Fruit fly (Drosophila melanogaster): Measurements from ENCODE around the gene mRpL44.

Gene mRpL44

dm6 chr3R:5463199-5463949 is 7.1 kb downstream of the mRpL44 start (continued):
- TF ChIP-seq Dek (tag; optimal IDR thresholded peaks at IDR 0.05) (no peak), klu (GFP tag; IDR thresholded peaks at IDR 0.05) (no peak), repo (GFP tag; optimal IDR thresholded peaks at IDR 0.05) (no peak), bigmax (GFP tag; optimal IDR thresholded peaks at IDR 0.05) (no peak), CG2120 (GFP tag; optimal IDR thresholded peaks at IDR 0.05) (no peak), crp (GFP tag; optimal IDR thresholded peaks at IDR 0.05) (peak; percentile 67 to 94), Gug (GFP tag; IDR thresholded peaks at IDR 0.05) (no peak), Kr (GFP tag; optimal IDR thresholded peaks at IDR 0.05) (no peak), ash1 (GFP tag; optimal IDR thresholded peaks at IDR 0.05) (no peak), CG3995 (GFP tag; optimal IDR thresholded peaks at IDR 0.05) (no peak), CG9817 (tag; optimal IDR thresholded peaks at IDR 0.05) (no peak), Bteb2 (GFP tag; optimal IDR thresholded peaks at IDR 0.05) (no peak), E2f1 (GFP tag; IDR thresholded peaks at IDR 0.05) (no peak; the same call in 1 of the 2 replicates), disco-r (GFP tag; optimal IDR thresholded peaks at IDR 0.05) (no peak), phol (tag; optimal IDR thresholded peaks at IDR 0.05) (peak; percentile 68), CG17568 (GFP tag; optimal IDR thresholded peaks at IDR 0.05) (no peak), mam (GFP tag; optimal IDR thresholded peaks at IDR 0.05) (no peak), shn (GFP tag; optimal IDR thresholded peaks at IDR 0.05) (no peak), Hmr (GFP tag; optimal IDR thresholded peaks at IDR 0.05) (peak; percentile 17), Xrp1 (GFP tag; IDR thresholded peaks at IDR 0.05) (no peak), gsb-n (tag; optimal IDR thresholded peaks at IDR 0.05) (no peak), CG16779 (GFP tag; IDR thresholded peaks at IDR 0.05) (no peak), pan (optimal IDR thresholded peaks at IDR 0.05) (no peak), pan (GFP tag; optimal IDR thresholded peaks at IDR 0.05 in 1 of 2, IDR thresholded peaks at IDR 0.05 in 1 of 2) (no peak), CG13775 (GFP tag; optimal IDR thresholded peaks at IDR 0.05) (no peak), Tbp (GFP tag; optimal IDR thresholded peaks at IDR 0.05) (no peak), trh (GFP tag; optimal IDR thresholded peaks at IDR 0.05) (no peak), ERR (GFP tag; optimal IDR thresholded peaks at IDR 0.05) (no peak), CG4707 (GFP tag; optimal IDR thresholded peaks at IDR 0.05) (no peak), CG31365 (tag; optimal IDR thresholded peaks at IDR 0.05) (no peak), chn (GFP tag; optimal IDR thresholded peaks at IDR 0.05) (no peak), CG2875 (GFP tag; optimal IDR thresholded peaks at IDR 0.05) (no peak), CG9609 (GFP tag; optimal IDR thresholded peaks at IDR 0.05) (no peak), CG1529 (GFP tag; optimal IDR thresholded peaks at IDR 0.05) (no peak), ap (GFP tag; IDR thresholded peaks at IDR 0.05) (no peak), CG14965 (GFP tag; optimal IDR thresholded peaks at IDR 0.05; ENCODE audit: borderline replicate concordance) (no peak), Nf-YB (GFP tag; optimal IDR thresholded peaks at IDR 0.05) (no peak), tap (tag; optimal IDR thresholded peaks at IDR 0.05) (no peak), Usf (GFP tag; optimal IDR thresholded peaks at IDR 0.05) (no peak), CG6654 (GFP tag; optimal IDR thresholded peaks at IDR 0.05) (no peak), kah (GFP tag; optimal IDR thresholded peaks at IDR 0.05) (peak; percentile 100), CG13296 (GFP tag; optimal IDR thresholded peaks at IDR 0.05) (no peak), Atf3 (GFP tag; optimal IDR thresholded peaks at IDR 0.05) (no peak), HLHmδ (GFP tag; optimal IDR thresholded peaks at IDR 0.05) (peak; percentile 23), NfI (GFP tag; optimal IDR thresholded peaks at IDR 0.05) (no peak), ab (GFP tag; optimal IDR thresholded peaks at IDR 0.05) (no peak), oc (tag; optimal IDR thresholded peaks at IDR 0.05) (no peak), TFAM (GFP tag; optimal IDR thresholded peaks at IDR 0.05) (no peak), Myb (GFP tag; optimal IDR thresholded peaks at IDR 0.05) (peak; percentile 13), NC2β (GFP tag; optimal IDR thresholded peaks at IDR 0.05) (no peak), zfh1 (GFP tag; IDR thresholded peaks at IDR 0.05) (no peak)

Measured in whole organism, embryonic.